Worm (Caenorhabditis elegans) whole organism, L3 larva: ENCODE results near the gene nhr-138.

Experiments
- aly-2 ChIP-seq: fragments of 150-350 bp; optimal IDR thresholded peaks from 2 replicates; lab custom pipeline; 2014; ENCODE audit warnings: missing biosample characterization, missing genetic modification characterization
- elt-3 ChIP-seq, 3 experiments: fragments of 150-350 bp in 1 of 3; sonication (generic microtip) in 2 of 3; optimal IDR thresholded peaks; 2 replicates in 2 of 3; 4 replicates in 1 of 3; lab custom pipeline; 2014 to 2017; ENCODE audit warnings: missing biosample characterization in 3 of 3, missing genetic modification characterization in 3 of 3
- jun-1 ChIP-seq: fragments of 150-350 bp; optimal IDR thresholded peaks from 2 replicates; lab custom pipeline; 2014; ENCODE audit warnings: missing biosample characterization, missing genetic modification reagents, missing genetic modification characterization
- lin-15B ChIP-seq: fragments of 150-350 bp; optimal IDR thresholded peaks from 2 replicates; lab custom pipeline; 2014; ENCODE audit warnings: missing biosample characterization, missing genetic modification characterization
- nhr-11 ChIP-seq: fragments of 150-350 bp; optimal IDR thresholded peaks from 2 replicates; lab custom pipeline; 2014; ENCODE audit warnings: missing biosample characterization, missing genetic modification characterization
- skn-1 ChIP-seq: fragments of 150-350 bp; optimal IDR thresholded peaks from 2 replicates; lab custom pipeline; 2014; ENCODE audit warnings: missing biosample characterization, missing genetic modification characterization

ce11 chrIV:9756647-9757424 lies 31.8 kb downstream of the nhr-138 start:
- TF ChIP-seq nhr-11 (no peak), jun-1 (tag; lab: Kevin White, UChicago) (peak; percentile 44), lin-15B (tag; lab: Kevin White, UChicago) (peak; percentile 0), elt-3 (tag; optimal IDR thresholded peaks at IDR 0.05; lab: Kevin White, UChicago) (no peak), skn-1 (tag; lab: Kevin White, UChicago) (no peak), aly-2 (tag; lab: Kevin White, UChicago) (no peak)
